Worm (Caenorhabditis elegans) whole organism, late embryonic: Measurements from ENCODE around the gene srx-78.

Source experiments
- ama-1 ChIP-seq: fragments of 150-350 bp; optimal IDR thresholded peaks from 2 replicates; lab custom pipeline; 2014
- ceh-14 ChIP-seq: sonication (generic microtip); optimal IDR thresholded peaks from 2 replicates; lab custom pipeline; 2016; ENCODE audit warnings: missing genotype, missing genetic modification characterization, missing compliant biosample characterization
- ceh-45 ChIP-seq: fragments of 200-800 bp; sonication (Bioruptor generic); IDR thresholded peaks from 2 replicates; pipeline ENCODE4 v1.3.6; 2022; ENCODE audit warnings: missing genetic modification reagents, missing genetic modification characterization, missing compliant biosample characterization
- ets-4 ChIP-seq: sonication (generic microtip); optimal IDR thresholded peaks from 2 replicates; lab custom pipeline; 2016; ENCODE audit warnings: missing genetic modification characterization, missing compliant biosample characterization
- hlh-13 ChIP-seq: fragments of 200-800 bp; sonication (Bioruptor generic); optimal IDR thresholded peaks from 2 replicates; lab custom pipeline; 2018; ENCODE audit warnings: mild to moderate bottlenecking, missing genetic modification characterization, missing compliant biosample characterization
- nhr-11 ChIP-seq: fragments of 150-350 bp; optimal IDR thresholded peaks from 2 replicates; lab custom pipeline; 2014; ENCODE audit warnings: missing biosample characterization, missing genetic modification characterization
- pha-4 ChIP-seq: fragments of 150-350 bp; optimal IDR thresholded peaks from 2 replicates; lab custom pipeline; 2018; ENCODE audit warnings: missing biosample characterization, missing genetic modification reagents, missing genetic modification characterization
- pqm-1 ChIP-seq: sonication (generic microtip); optimal IDR thresholded peaks from 2 replicates; lab custom pipeline; 2016; ENCODE audit warnings: missing genetic modification characterization, missing compliant biosample characterization
- rnt-1 ChIP-seq: sonication (generic microtip); optimal IDR thresholded peaks from 2 replicates; lab custom pipeline; 2016; ENCODE audit warnings: missing genetic modification characterization, missing compliant biosample characterization

DNA sequence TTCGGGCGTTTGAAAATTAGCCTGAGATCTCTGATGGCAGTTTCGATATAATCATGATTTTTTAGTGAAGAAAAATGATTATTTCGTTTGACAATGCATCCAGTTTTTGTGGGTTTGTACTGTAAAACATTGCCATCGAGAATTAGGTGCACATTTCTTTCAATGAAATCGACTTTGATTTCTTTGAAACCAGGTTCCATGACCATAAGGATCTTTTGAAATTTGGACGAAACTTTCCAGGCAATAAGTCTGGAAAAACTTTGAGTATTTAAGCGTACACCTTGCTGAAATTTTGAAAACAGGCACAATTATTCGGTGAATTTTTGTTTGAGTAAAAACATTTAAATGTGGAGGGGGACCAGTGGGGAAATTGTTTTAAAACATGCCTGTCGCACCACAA is 43.1 kb upstream of the srx-78 start:
- TF ChIP-seq ceh-45 (GFP tag; lab: Robert Waterston, UW) (no peak), nhr-11 (tag; lab: Kevin White, UChicago) (no peak), ama-1 (lab: Kevin White, UChicago) (no peak), ceh-14 (no peak), pha-4 (no peak), hlh-13 (GFP tag; lab: Kevin White, UChicago) (no peak), pqm-1 (no peak), ets-4 (tag; lab: Kevin White, UChicago) (no peak), rnt-1 (no peak)
